Worm (Caenorhabditis elegans) whole organism, L1 larva: ENCODE measurements around the gene snpn-1.
A peak's percentile ranks its signal among the peaks of the same experiment; 100 is the strongest.

Experiments
- C34B4.2 ChIP-seq: sonication (generic microtip); optimal IDR thresholded peaks from 2 replicates; lab custom pipeline; 2017; ENCODE audit warnings: mild to moderate bottlenecking, missing genetic modification characterization, missing compliant biosample characterization
- F16B12.6 ChIP-seq: fragments of 150-350 bp; optimal IDR thresholded peaks from 2 replicates; lab custom pipeline; 2014; ENCODE audit warnings: missing biosample characterization, missing genetic modification characterization
- aly-2 ChIP-seq: fragments of 150-350 bp; optimal IDR thresholded peaks from 2 replicates; lab custom pipeline; 2014; ENCODE audit warnings: missing biosample characterization, missing genetic modification characterization
- blmp-1 ChIP-seq: fragments of 150-350 bp; optimal IDR thresholded peaks from 2 replicates; lab custom pipeline; 2014; ENCODE audit warnings: missing biosample characterization, missing genetic modification characterization
- ceh-82 ChIP-seq, 3 experiments: fragments of 150-350 bp in 1 of 3; sonication (generic microtip) in 2 of 3; optimal IDR thresholded peaks; 2 replicates each; lab custom pipeline; 2014 to 2017; ENCODE audit warnings: missing biosample characterization in 3 of 3, missing genetic modification characterization in 3 of 3
- ceh-90 ChIP-seq: sonication (generic microtip); optimal IDR thresholded peaks from 2 replicates; lab custom pipeline; 2016; ENCODE audit warnings: missing genetic modification characterization, missing compliant biosample characterization
- dpl-1 ChIP-seq, 3 experiments: fragments of 150-350 bp in 2 of 3; sonication (generic microtip) in 1 of 3; optimal IDR thresholded peaks; 2 replicates each; lab custom pipeline; 2014 to 2017; ENCODE audit warnings: missing biosample characterization in 3 of 3, missing genetic modification characterization in 3 of 3, missing genetic modification reagents in 3 of 3
- dsc-1 ChIP-seq: sonication (generic microtip); optimal IDR thresholded peaks from 2 replicates; lab custom pipeline; 2016; ENCODE audit warnings: mild to moderate bottlenecking, missing genetic modification characterization, missing compliant biosample characterization
- efl-1 ChIP-seq, 4 experiments: fragments of 150-350 bp; optimal IDR thresholded peaks in 3 of 4; peaks in 1 of 4; 1 replicate in 1 of 4; 2 replicates in 3 of 4; lab custom pipeline; 2014; ENCODE audit warnings: missing biosample characterization in 2 of 4, missing genetic modification characterization in 2 of 4, missing genetic modification reagents in 2 of 4
- efl-3 ChIP-seq: fragments of 200-800 bp; sonication (Bioruptor generic); optimal IDR thresholded peaks from 2 replicates; lab custom pipeline; 2018; ENCODE audit warnings: mild to moderate bottlenecking, missing genetic modification characterization, missing compliant biosample characterization
- egl-27 ChIP-seq, 2 experiments: fragments of 150-350 bp in 1 of 2; sonication (generic microtip); optimal IDR thresholded peaks; 3 replicates each; lab custom pipeline; 2017 to 2018; ENCODE audit warnings: missing biosample characterization in 2 of 2, missing genetic modification characterization in 2 of 2, missing genetic modification reagents in 2 of 2
- elt-2 ChIP-seq: sonication (generic microtip); optimal IDR thresholded peaks from 2 replicates; lab custom pipeline; 2016; ENCODE audit warnings: missing genetic modification characterization, mild to moderate bottlenecking, inconsistent platforms, missing compliant biosample characterization, missing genetic modification reagents
- elt-3 ChIP-seq, 6 experiments: fragments of 150-350 bp in 1 of 6; sonication (generic microtip); optimal IDR thresholded peaks; 2 replicates each; lab custom pipeline; 2017 to 2018; ENCODE audit warnings: missing biosample characterization in 6 of 6, missing genetic modification characterization in 6 of 6, inconsistent platforms in 1 of 6
- fkh-10 ChIP-seq: sonication (generic microtip); optimal IDR thresholded peaks from 2 replicates; lab custom pipeline; 2017; ENCODE audit warnings: missing biosample characterization, missing genetic modification reagents, missing genetic modification characterization
- hlh-4 ChIP-seq: sonication (generic microtip); optimal IDR thresholded peaks from 2 replicates; lab custom pipeline; 2016; ENCODE audit warnings: mild to moderate bottlenecking, missing genetic modification characterization, missing compliant biosample characterization
- irx-1 ChIP-seq: sonication (generic microtip); optimal IDR thresholded peaks from 2 replicates; lab custom pipeline; 2016; ENCODE audit warnings: missing genetic modification characterization, missing compliant biosample characterization
- jun-1 ChIP-seq: fragments of 150-350 bp; optimal IDR thresholded peaks from 2 replicates; lab custom pipeline; 2014; ENCODE audit warnings: missing biosample characterization, missing genetic modification reagents, missing genetic modification characterization
- lin-13 ChIP-seq: fragments of 150-350 bp; optimal IDR thresholded peaks from 2 replicates; lab custom pipeline; 2014; ENCODE audit warnings: missing biosample characterization, missing genetic modification reagents, missing genetic modification characterization
- lin-14 ChIP-seq: fragments of 200-800 bp; sonication (Bioruptor generic); optimal IDR thresholded peaks from 2 replicates; lab custom pipeline; 2018; ENCODE audit warnings: mild to moderate bottlenecking, missing genetic modification characterization, moderate library complexity, missing compliant biosample characterization
- lir-3 ChIP-seq: sonication (generic microtip); optimal IDR thresholded peaks from 2 replicates; lab custom pipeline; 2016; ENCODE audit warnings: mild to moderate bottlenecking, missing genetic modification characterization, moderate library complexity, missing compliant biosample characterization; ENCODE audit not compliant: poor library complexity
- lsy-2 ChIP-seq, 2 experiments: fragments of 150-350 bp; optimal IDR thresholded peaks; 2 replicates each; lab custom pipeline; 2014; ENCODE audit warnings: missing biosample characterization in 2 of 2, missing genetic modification characterization in 2 of 2
- mab-9 ChIP-seq: fragments of 200-800 bp; sonication (Bioruptor generic); IDR thresholded peaks from 2 replicates; pipeline ENCODE4 v1.3.6; 2022; ENCODE audit warnings: missing genetic modification reagents, missing genetic modification characterization, missing compliant biosample characterization
- mdl-1 ChIP-seq, 2 experiments: fragments of 150-350 bp; optimal IDR thresholded peaks; 2 replicates each; lab custom pipeline; 2014 to 2017; ENCODE audit warnings: missing biosample characterization in 2 of 2, missing genetic modification characterization in 2 of 2, inconsistent platforms in 1 of 2
- mef-2 ChIP-seq: fragments of 150-350 bp; optimal IDR thresholded peaks from 2 replicates; lab custom pipeline; 2014; ENCODE audit warnings: missing biosample characterization, missing genetic modification characterization
- nhr-11 ChIP-seq: fragments of 150-350 bp; optimal IDR thresholded peaks from 2 replicates; lab custom pipeline; 2014; ENCODE audit warnings: missing biosample characterization, missing genetic modification characterization
- nhr-237 ChIP-seq: fragments of 150-350 bp; optimal IDR thresholded peaks from 2 replicates; lab custom pipeline; 2014; ENCODE audit warnings: missing biosample characterization, missing genetic modification characterization
- nhr-28 ChIP-seq: fragments of 150-350 bp; optimal IDR thresholded peaks from 2 replicates; lab custom pipeline; 2014; ENCODE audit warnings: missing biosample characterization, missing genetic modification characterization
- nhr-47 ChIP-seq: sonication (generic microtip); optimal IDR thresholded peaks from 2 replicates; lab custom pipeline; 2016; ENCODE audit warnings: mild to moderate bottlenecking, missing genetic modification characterization, moderate library complexity, missing compliant biosample characterization
- nhr-71 ChIP-seq: sonication (generic microtip); optimal IDR thresholded peaks from 2 replicates; lab custom pipeline; 2016; ENCODE audit warnings: mild to moderate bottlenecking, missing genetic modification characterization, moderate library complexity, missing compliant biosample characterization
- nhr-84 ChIP-seq: sonication (generic microtip); optimal IDR thresholded peaks from 2 replicates; lab custom pipeline; 2017; ENCODE audit warnings: missing biosample characterization, missing genetic modification characterization
- nhr-85 ChIP-seq: sonication (generic microtip); peaks from one replicate; lab custom pipeline; 2016; ENCODE audit warnings: missing genetic modification characterization, inconsistent platforms, missing compliant biosample characterization
- skn-1 ChIP-seq: fragments of 150-350 bp; optimal IDR thresholded peaks from 2 replicates; lab custom pipeline; 2014; ENCODE audit warnings: missing biosample characterization, missing genetic modification characterization
- snu-23 ChIP-seq: sonication (generic microtip); optimal IDR thresholded peaks from 2 replicates; lab custom pipeline; 2016; ENCODE audit warnings: missing genetic modification characterization, missing compliant biosample characterization
- sox-4 ChIP-seq: sonication (generic microtip); optimal IDR thresholded peaks from 2 replicates; lab custom pipeline; 2016; ENCODE audit warnings: missing genetic modification characterization, missing compliant biosample characterization
- tbx-2 ChIP-seq: sonication (generic microtip); optimal IDR thresholded peaks from 2 replicates; lab custom pipeline; 2016; ENCODE audit warnings: missing genetic modification characterization, missing compliant biosample characterization
- tlp-1 ChIP-seq: fragments of 150-350 bp; optimal IDR thresholded peaks from 2 replicates; lab custom pipeline; 2014; ENCODE audit warnings: missing biosample characterization, missing genetic modification characterization
- unc-130 ChIP-seq: fragments of 150-350 bp; optimal IDR thresholded peaks from 2 replicates; lab custom pipeline; 2017; ENCODE audit warnings: missing biosample characterization, missing genetic modification characterization, inconsistent platforms
- unc-30 ChIP-seq: sonication (generic microtip); optimal IDR thresholded peaks from 2 replicates; lab custom pipeline; 2017; ENCODE audit warnings: missing biosample characterization, missing genetic modification characterization
- unc-62 ChIP-seq: fragments of 150-350 bp; optimal IDR thresholded peaks from 2 replicates; lab custom pipeline; 2014; ENCODE audit warnings: missing biosample characterization, missing genetic modification reagents, missing genetic modification characterization
- unc-86 ChIP-seq: sonication (generic microtip); optimal IDR thresholded peaks from 2 replicates; lab custom pipeline; 2016; ENCODE audit warnings: missing genetic modification characterization, missing compliant biosample characterization
- unc-98 ChIP-seq: fragments of 200-800 bp; sonication (Bioruptor generic); IDR thresholded peaks from 2 replicates; pipeline ENCODE4 v1.3.6; 2022; ENCODE audit warnings: missing genetic modification characterization, missing compliant biosample characterization
- vab-15 ChIP-seq: sonication (generic microtip); optimal IDR thresholded peaks from 2 replicates; lab custom pipeline; 2017; ENCODE audit warnings: missing genotype, mild to moderate bottlenecking, missing genetic modification characterization, missing compliant biosample characterization
- xbp-1 ChIP-seq: sonication (generic microtip); optimal IDR thresholded peaks from 2 replicates; lab custom pipeline; 2016; ENCODE audit warnings: missing genetic modification characterization, missing compliant biosample characterization
- ztf-4 ChIP-seq: fragments of 150-350 bp; optimal IDR thresholded peaks from 2 replicates; lab custom pipeline; 2014; ENCODE audit warnings: missing biosample characterization, missing genetic modification characterization

snpn-1 gene

DNA sequence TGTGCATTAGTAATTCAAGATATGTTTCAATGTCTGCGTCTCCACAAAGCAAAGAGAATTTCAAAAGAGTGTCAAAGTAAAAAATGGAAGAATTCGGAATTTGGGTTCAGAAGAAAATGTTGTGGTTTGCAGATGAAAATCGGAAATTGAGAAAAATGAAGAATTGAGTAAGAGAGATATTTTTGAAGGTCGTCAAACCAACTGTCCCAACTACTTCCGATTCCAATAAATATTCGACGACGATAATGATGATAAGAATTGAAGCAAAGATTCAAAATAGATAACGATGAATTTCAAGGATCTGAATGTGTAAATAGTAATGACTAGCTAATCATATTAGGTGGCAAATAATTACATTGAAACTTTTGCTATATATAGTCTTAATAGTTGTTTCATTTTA, 49.1 kb upstream of the snpn-1 start:
- peak; percentile 24 for TF ChIP-seq nhr-47
- peak; percentile 35 for TF ChIP-seq blmp-1 (tag; lab: Kevin White, UChicago)
- no peak for TF ChIP-seq aly-2 (tag; lab: Kevin White, UChicago)
- TF ChIP-seq nhr-85 (tag; lab: Kevin White, UChicago), result peak; percentile 86
- no peak for TF ChIP-seq lir-3
- TF ChIP-seq lin-14, result peak; percentile 60
- TF ChIP-seq lin-13 (GFP tag; lab: Kevin White, UChicago), result no peak
- TF ChIP-seq tlp-1, result no peak
- TF ChIP-seq nhr-11, result no peak
- peak; percentile 12 for TF ChIP-seq snu-23 (GFP tag; lab: Kevin White, UChicago)
- no peak for TF ChIP-seq mef-2
- TF ChIP-seq unc-62 (GFP tag; lab: Kevin White, UChicago), result no peak
- TF ChIP-seq nhr-71 (tag; lab: Kevin White, UChicago), result no peak
- no peak for TF ChIP-seq mab-9
- TF ChIP-seq efl-1 (optimal IDR thresholded peaks at IDR 0.05; lab: Kevin White, UChicago), result no peak
- no peak for TF ChIP-seq efl-1 (GFP tag; optimal IDR thresholded peaks at IDR 0.05 in 1 of 2; lab: Kevin White, UChicago)
- no peak for TF ChIP-seq unc-130 (tag; lab: Kevin White, UChicago)
- TF ChIP-seq efl-3 (GFP tag; lab: Kevin White, UChicago), result no peak
- no peak for TF ChIP-seq elt-2 (tag; lab: Kevin White, UChicago)
- peak in 3 of 6 experiments; percentile 37 to 73 (median 53) for TF ChIP-seq elt-3 (tag; optimal IDR thresholded peaks at IDR 0.05; lab: Kevin White, UChicago)
- no peak for TF ChIP-seq irx-1 (tag; lab: Kevin White, UChicago)
- no peak for TF ChIP-seq nhr-28 (tag; lab: Kevin White, UChicago)
- TF ChIP-seq tbx-2 (tag; lab: Kevin White, UChicago), result no peak
- TF ChIP-seq lsy-2 (tag; optimal IDR thresholded peaks at IDR 0.05; lab: Kevin White, UChicago), result no peak
- TF ChIP-seq hlh-4 (tag; lab: Kevin White, UChicago), result no peak
- no peak for TF ChIP-seq unc-98 (GFP tag; lab: Robert Waterston, UW)
- no peak for TF ChIP-seq sox-4 (tag; lab: Kevin White, UChicago)
- TF ChIP-seq dsc-1 (tag; lab: Kevin White, UChicago), result no peak
- TF ChIP-seq unc-86 (tag; lab: Kevin White, UChicago), result no peak
- TF ChIP-seq unc-30 (tag; lab: Kevin White, UChicago), result no peak
- TF ChIP-seq ceh-90 (tag; lab: Kevin White, UChicago), result no peak
- no peak for TF ChIP-seq mdl-1 (tag; optimal IDR thresholded peaks at IDR 0.05; lab: Kevin White, UChicago)
- no peak for TF ChIP-seq ceh-82 (tag; optimal IDR thresholded peaks at IDR 0.05; lab: Kevin White, UChicago)
- no peak for TF ChIP-seq dpl-1 (GFP tag; optimal IDR thresholded peaks at IDR 0.05; lab: Kevin White, UChicago)
- no peak for TF ChIP-seq jun-1 (tag; lab: Kevin White, UChicago)
- no peak for TF ChIP-seq egl-27 (tag; optimal IDR thresholded peaks at IDR 0.05; lab: Kevin White, UChicago)
- TF ChIP-seq, all 84 proteins: peak for 6

DNA sequence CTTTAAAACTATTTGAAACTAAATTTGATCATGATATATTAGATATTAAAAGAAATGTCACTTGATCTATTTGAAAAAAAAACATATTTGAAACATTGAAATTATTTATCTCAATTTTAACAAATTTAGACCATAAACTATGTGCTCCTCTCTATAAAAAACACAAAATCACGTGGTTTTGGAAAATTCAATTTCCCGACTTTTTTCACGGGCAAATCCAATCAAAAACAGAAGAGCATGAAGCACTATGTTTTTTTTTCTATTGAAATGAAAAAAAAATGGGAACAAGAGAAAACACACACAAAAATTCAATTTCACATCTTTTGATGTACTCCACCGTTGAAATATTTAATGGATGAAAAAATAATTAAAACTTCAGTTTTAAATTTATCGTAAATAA, 48.3 kb upstream of the snpn-1 start:
- TF ChIP-seq xbp-1, result no peak
- no peak for TF ChIP-seq nhr-84 (tag; lab: Kevin White, UChicago)
- TF ChIP-seq dpl-1 (GFP tag; optimal IDR thresholded peaks at IDR 0.05; lab: Kevin White, UChicago), result no peak
- TF ChIP-seq ztf-4 (tag; lab: Kevin White, UChicago), result no peak
- TF ChIP-seq mdl-1 (tag; optimal IDR thresholded peaks at IDR 0.05; lab: Kevin White, UChicago), result no peak
- TF ChIP-seq vab-15 (tag; lab: Kevin White, UChicago), result no peak
- TF ChIP-seq C34B4.2 (tag; lab: Kevin White, UChicago), result no peak
- peak; percentile 26 for TF ChIP-seq nhr-71 (tag; lab: Kevin White, UChicago)
- no peak for TF ChIP-seq nhr-47
- TF ChIP-seq elt-2 (tag; lab: Kevin White, UChicago), result no peak
- no peak for TF ChIP-seq mab-9
- peak; percentile 68 for TF ChIP-seq lin-14
- TF ChIP-seq lsy-2 (tag; optimal IDR thresholded peaks at IDR 0.05; lab: Kevin White, UChicago), result peak in 1 of 2 experiments; percentile 15
- no peak for TF ChIP-seq skn-1 (tag; lab: Kevin White, UChicago)
- TF ChIP-seq tbx-2 (tag; lab: Kevin White, UChicago), result no peak
- TF ChIP-seq fkh-10 (GFP tag; lab: Kevin White, UChicago), result peak; percentile 73
- no peak for TF ChIP-seq nhr-237 (tag; lab: Kevin White, UChicago)
- TF ChIP-seq F16B12.6, result no peak
